Fruit fly (Drosophila melanogaster): Measurements from ENCODE around the gene kon.

Gene kon

dm6 chr2L:18505475-18505874, 1.7 kb upstream of the kon start (continued):
- TF ChIP-seq pnt (GFP tag; optimal IDR thresholded peaks at IDR 0.05) (no peak), Hr78 (GFP tag; optimal IDR thresholded peaks at IDR 0.05) (no peak), Atf6 (GFP tag; IDR thresholded peaks at IDR 0.05) (no peak), CG18262 (tag; optimal IDR thresholded peaks at IDR 0.05) (peak; percentile 61), CG7987 (GFP tag; optimal IDR thresholded peaks at IDR 0.05) (no peak), CG17359 (tag; optimal IDR thresholded peaks at IDR 0.05) (peak; percentile 43), repo (GFP tag; optimal IDR thresholded peaks at IDR 0.05) (no peak), CG13424 (tag; optimal IDR thresholded peaks at IDR 0.05) (peak; percentile 20), exex (tag; optimal IDR thresholded peaks at IDR 0.05) (no peak), eyg (GFP tag; optimal IDR thresholded peaks at IDR 0.05) (no peak), CG31441 (GFP tag; IDR thresholded peaks at IDR 0.05) (peak; percentile 43), bsh (GFP tag; optimal IDR thresholded peaks at IDR 0.05) (peak in 1 of 2 experiments; percentile 70), en (GFP tag; optimal IDR thresholded peaks at IDR 0.05) (peak; percentile 7), nmo (GFP tag; optimal IDR thresholded peaks at IDR 0.05) (peak; percentile 51), slp2 (GFP tag; optimal IDR thresholded peaks at IDR 0.05) (peak; percentile 24), zfh1 (GFP tag; IDR thresholded peaks at IDR 0.05) (peak; percentile 60; the same call in 2 of the 3 replicates), dpn (GFP tag; optimal IDR thresholded peaks at IDR 0.05) (peak in 1 of 2 experiments; percentile 33), CG6689 (GFP tag; IDR thresholded peaks at IDR 0.05) (peak; percentile 12; the same call in 1 of the 2 replicates), Mrtf (GFP tag; IDR thresholded peaks at IDR 0.05) (no peak), aop (GFP tag; IDR thresholded peaks at IDR 0.05) (no peak), z (GFP tag; IDR thresholded peaks at IDR 0.05) (no peak), CG10267 (tag; optimal IDR thresholded peaks at IDR 0.05) (peak; percentile 43), dmrt11E (tag; optimal IDR thresholded peaks at IDR 0.05) (peak; percentile 84), CG10321 (GFP tag; IDR thresholded peaks at IDR 0.05) (no peak), Hr3 (GFP tag; optimal IDR thresholded peaks at IDR 0.05) (peak; percentile 7), CG2678 (tag; optimal IDR thresholded peaks at IDR 0.05) (peak; percentile 10), CG14710 (tag; optimal IDR thresholded peaks at IDR 0.05) (peak; percentile 63), Mad (GFP tag; optimal IDR thresholded peaks at IDR 0.05) (peak; percentile 6), CG8924 (tag; optimal IDR thresholded peaks at IDR 0.05) (peak; percentile 21), CG2202 (tag; optimal IDR thresholded peaks at IDR 0.05) (peak; percentile 20), CG12744 (GFP tag; optimal IDR thresholded peaks at IDR 0.05) (no peak), CG1602 (GFP tag; optimal IDR thresholded peaks at IDR 0.05) (peak; percentile 1), CG17361 (GFP tag; IDR thresholded peaks at IDR 0.05) (peak; percentile 36; the same call in 1 of the 3 replicates), CG10654 (GFP tag; optimal IDR thresholded peaks at IDR 0.05) (peak; percentile 34), bowl (GFP tag; IDR thresholded peaks at IDR 0.05) (no peak), fd96Cb (tag; optimal IDR thresholded peaks at IDR 0.05) (peak; percentile 35), Xrp1 (GFP tag; IDR thresholded peaks at IDR 0.05) (peak; percentile 80), zf30C (GFP tag; optimal IDR thresholded peaks at IDR 0.05) (peak; percentile 78), CHES-1-like (GFP tag; optimal IDR thresholded peaks at IDR 0.05) (peak; percentile 17), danr (GFP tag; IDR thresholded peaks at IDR 0.05) (no peak), Mes4 (GFP tag; optimal IDR thresholded peaks at IDR 0.05) (peak; percentile 32), CG6254 (GFP tag; optimal IDR thresholded peaks at IDR 0.05) (peak; percentile 44), CG34376 (GFP tag; optimal IDR thresholded peaks at IDR 0.05) (no peak), CoRest (tag; optimal IDR thresholded peaks at IDR 0.05) (peak; percentile 41), bcd (GFP tag; optimal IDR thresholded peaks at IDR 0.05) (peak; percentile 18), Sox102F (GFP tag; optimal IDR thresholded peaks at IDR 0.05) (peak; percentile 54), CG10959 (GFP tag; IDR thresholded peaks at IDR 0.05) (peak; percentile 64), tup (GFP tag; optimal IDR thresholded peaks at IDR 0.05) (peak; percentile 17), unpg (GFP tag; optimal IDR thresholded peaks at IDR 0.05) (peak; percentile 52), CG30403 (GFP tag; optimal IDR thresholded peaks at IDR 0.05) (peak; percentile 6), chif (GFP tag; optimal IDR thresholded peaks at IDR 0.05) (peak; percentile 51 to 60)
